Fruit fly (Drosophila melanogaster) Kc167 (cell line): Measurements from ENCODE around the gene Rpp14b.

Experiments
- Myc ChIP-seq: fragments of >200 bp; optimal IDR thresholded peaks from 2 replicates; lab custom pipeline; 2017; ENCODE audit warnings: missing external identifiers
- Sin3A ChIP-seq: fragments of >200 bp; optimal IDR thresholded peaks from 2 replicates; lab custom pipeline; 2018; ENCODE audit warnings: missing external identifiers
- h ChIP-seq: fragments of >200 bp; optimal IDR thresholded peaks from 3 replicates; lab custom pipeline; 2018; ENCODE audit warnings: missing external identifiers
- insv ChIP-seq: fragments of >200 bp; optimal IDR thresholded peaks from 3 replicates; lab custom pipeline; 2018; ENCODE audit warnings: missing external identifiers
- psq ChIP-seq: fragments of >200 bp; optimal IDR thresholded peaks from 2 replicates; lab custom pipeline; 2017; ENCODE audit warnings: missing external identifiers
- ttk ChIP-seq: sonication (Bioruptor generic); optimal IDR thresholded peaks from 2 replicates; lab custom pipeline; 2017; ENCODE audit warnings: missing external identifiers

Gene Rpp14b

DNA sequence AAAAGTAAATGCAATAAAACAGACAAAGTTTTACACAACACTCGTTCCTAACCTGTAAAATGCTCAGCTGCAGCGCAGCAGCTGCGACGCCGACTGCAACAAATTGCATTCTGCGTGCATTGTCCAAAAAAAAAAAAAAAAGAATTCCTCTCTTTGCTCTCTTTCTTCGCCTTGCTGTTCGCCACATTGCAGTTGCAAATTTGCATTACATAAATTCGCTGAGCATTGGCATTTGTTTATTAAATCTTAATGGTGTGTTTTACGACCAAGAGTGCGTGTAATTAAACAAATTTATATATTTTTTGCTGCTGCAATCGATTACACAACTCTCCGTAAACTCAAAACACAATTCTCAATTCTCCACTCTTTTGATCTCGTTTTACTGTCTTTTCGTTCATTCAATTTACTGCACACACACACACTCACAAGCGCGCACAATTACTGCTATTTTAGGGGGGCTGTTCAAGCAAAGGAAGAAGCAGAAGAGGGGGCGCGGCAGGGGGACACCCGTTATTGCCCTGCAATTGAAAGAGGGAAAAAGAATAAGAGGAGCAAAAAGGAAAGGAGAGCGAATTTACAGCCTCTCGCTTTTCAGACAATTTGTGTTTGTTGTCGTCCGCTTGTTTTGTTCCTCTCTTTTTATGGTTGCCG lies 44.7 kb downstream of the Rpp14b start:
- no peak for TF ChIP-seq Sin3A
- TF ChIP-seq insv (lab: Kevin White, UChicago) = no peak
- TF ChIP-seq ttk = no peak
- TF ChIP-seq h (lab: Kevin White, UChicago) = no peak
- TF ChIP-seq psq = no peak
- TF ChIP-seq Myc (lab: Kevin White, UChicago) = no peak

DNA sequence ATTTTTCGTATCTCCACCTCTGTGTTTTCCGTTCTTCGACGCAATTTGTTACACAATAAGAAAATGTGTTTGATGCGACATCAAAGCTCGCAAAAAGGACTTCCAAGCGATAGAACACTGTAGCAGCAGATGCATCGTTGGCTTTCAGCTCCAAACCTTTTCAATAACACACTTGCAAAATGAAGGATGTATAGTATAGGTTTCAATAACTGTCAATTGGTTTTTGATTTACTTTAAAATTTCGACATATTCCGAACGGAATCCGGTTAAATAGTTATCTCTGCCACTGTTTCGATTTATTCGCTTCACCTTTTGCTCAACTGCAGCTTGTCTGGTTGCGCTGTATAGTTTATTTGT lies 45.2 kb downstream of the Rpp14b start:
- no peak for TF ChIP-seq Myc (lab: Kevin White, UChicago)
- no peak for TF ChIP-seq insv (lab: Kevin White, UChicago)
- no peak for TF ChIP-seq h (lab: Kevin White, UChicago)
- no peak for TF ChIP-seq psq
- no peak for TF ChIP-seq ttk
- TF ChIP-seq Sin3A = no peak

DNA sequence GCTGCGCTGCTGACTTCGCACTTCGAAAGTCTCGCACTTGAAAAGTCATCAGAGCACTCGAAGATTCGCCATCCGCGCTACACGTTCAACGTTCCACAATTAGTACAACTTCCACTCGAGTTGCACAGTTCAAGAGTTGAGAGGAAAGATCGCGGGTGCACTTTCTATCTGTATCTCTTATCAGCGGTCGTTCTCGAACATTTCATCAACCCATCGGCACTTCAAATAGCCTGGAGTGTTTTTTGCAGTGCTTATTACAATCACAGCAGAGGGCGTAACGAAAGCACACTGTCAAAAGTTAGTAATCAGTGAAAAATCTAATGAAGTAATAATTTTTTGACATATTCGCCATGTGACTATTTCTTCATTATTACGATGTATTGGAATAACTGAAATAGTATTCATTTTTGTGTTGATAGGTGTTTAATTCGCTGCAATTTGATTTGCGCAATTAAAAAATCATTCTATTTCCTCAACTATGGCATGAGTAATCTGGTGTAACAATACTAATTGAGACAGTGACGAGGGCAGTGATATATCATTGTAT lies 45.7 kb downstream of the Rpp14b start:
- TF ChIP-seq h (lab: Kevin White, UChicago) (no peak), psq (no peak)

DNA sequence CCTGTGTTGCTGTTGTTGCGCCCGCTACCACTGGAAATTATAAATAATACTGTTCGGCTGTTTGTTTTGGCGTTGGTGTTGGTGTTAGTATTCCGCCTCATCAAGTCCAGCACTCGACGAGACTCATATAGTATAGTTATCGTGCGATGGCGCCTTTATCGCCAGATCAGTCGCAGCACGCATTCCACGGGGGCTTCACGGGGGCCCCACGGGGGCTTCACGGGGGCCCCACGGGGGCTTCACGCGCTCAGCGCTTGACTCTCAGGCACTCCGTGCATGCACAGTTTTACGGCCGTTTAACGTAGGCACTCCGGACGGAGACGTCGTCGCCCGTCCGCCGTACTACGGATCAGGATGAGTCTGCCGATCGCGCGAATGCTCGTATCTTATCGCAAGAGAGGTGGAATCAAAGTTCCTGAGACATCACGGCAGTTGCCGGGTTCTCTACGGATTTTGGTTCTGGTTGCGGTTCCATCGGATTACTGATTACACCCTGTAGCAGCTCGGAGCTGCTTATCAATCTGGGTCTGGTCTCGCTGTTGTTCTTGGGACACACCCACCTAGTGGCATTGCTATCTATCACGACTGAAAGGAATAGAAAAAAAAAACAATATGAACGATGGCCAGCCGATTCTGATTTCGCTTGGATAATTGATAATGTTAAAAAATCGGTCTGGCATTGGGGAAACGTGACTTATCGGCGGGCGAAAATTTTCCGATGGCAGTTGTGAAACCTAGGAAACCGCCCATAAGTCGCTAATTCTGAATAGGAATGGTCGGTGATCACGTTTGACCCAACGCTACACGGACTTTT lies 47.3 kb downstream of the Rpp14b start:
- TF ChIP-seq Sin3A (no peak), h (lab: Kevin White, UChicago) (no peak), psq (no peak), insv (lab: Kevin White, UChicago) (no peak), Myc (lab: Kevin White, UChicago) (no peak), ttk (no peak)

DNA sequence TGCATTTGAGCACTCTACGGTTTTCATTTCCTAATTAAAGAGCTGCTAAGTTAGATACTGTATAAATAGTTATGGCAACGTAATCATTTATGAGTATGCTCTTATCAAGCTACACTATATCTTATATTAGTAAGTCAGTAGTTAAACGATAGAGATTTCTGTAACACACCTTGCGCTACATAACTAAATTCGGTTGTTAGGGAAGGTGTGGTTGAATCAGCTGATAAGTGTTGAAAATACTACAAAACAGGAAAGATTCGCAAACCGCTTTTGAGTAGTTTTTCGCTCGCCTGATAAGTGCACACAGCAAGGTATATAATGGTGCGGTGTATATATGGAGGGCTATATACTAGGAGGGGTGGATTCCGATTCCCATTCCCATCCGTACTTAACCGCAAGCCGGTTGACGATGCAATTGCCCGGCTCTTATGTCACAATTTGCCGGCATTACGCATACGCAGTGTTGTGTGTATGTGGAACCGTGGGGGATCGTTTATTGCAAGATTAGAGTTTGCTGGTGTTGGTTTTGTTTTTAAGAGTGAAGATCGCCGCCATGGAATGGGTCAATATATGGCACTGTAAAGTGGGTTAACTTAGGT lies 49.3 kb downstream of the Rpp14b start:
- TF ChIP-seq Myc (lab: Kevin White, UChicago) (no peak), psq (no peak), ttk (no peak), Sin3A (no peak), insv (lab: Kevin White, UChicago) (no peak), h (lab: Kevin White, UChicago) (no peak)

DNA sequence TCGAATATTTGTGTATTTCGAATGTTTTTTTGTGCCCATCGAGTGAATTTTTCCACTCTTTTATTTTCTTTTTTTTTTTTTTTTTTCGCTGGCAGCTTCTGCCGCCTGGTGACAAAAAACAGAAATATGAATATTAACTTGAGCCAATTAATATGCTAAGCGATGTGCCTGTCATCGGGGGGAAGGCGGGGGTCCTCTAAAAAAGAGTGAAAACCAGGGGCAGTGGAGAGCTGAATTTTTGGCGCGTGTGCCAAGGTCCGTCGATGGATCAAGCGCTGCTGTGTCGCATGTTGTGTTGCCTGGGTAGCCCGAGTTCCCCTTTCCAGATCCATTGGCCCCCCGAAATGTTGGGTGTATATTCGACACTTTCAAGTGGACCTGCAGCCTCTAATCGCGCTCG lies 50.1 kb downstream of the Rpp14b start:
- TF ChIP-seq insv (lab: Kevin White, UChicago) (no peak), Sin3A (no peak), psq (no peak), h (lab: Kevin White, UChicago) (no peak), Myc (lab: Kevin White, UChicago) (no peak), ttk (no peak)
